Worm (Caenorhabditis elegans) whole organism, L3 larva: Measurements from ENCODE around the gene phf-30.

ENCODE experiments used
- R02D3.7 ChIP-seq: fragments of 150-350 bp; optimal IDR thresholded peaks from 2 replicates; lab custom pipeline; 2014; ENCODE audit warnings: missing biosample characterization, missing genetic modification characterization
- ZK546.5 ChIP-seq: sonication (generic microtip); optimal IDR thresholded peaks from 2 replicates; lab custom pipeline; 2017; ENCODE audit warnings: missing biosample characterization, missing genetic modification characterization
- aly-2 ChIP-seq: fragments of 150-350 bp; optimal IDR thresholded peaks from 2 replicates; lab custom pipeline; 2014; ENCODE audit warnings: missing biosample characterization, missing genetic modification characterization
- ceh-16 ChIP-seq: sonication (generic microtip); optimal IDR thresholded peaks from 2 replicates; lab custom pipeline; 2017; ENCODE audit warnings: missing biosample characterization, missing genetic modification characterization
- ceh-28 ChIP-seq: fragments of 150-350 bp; optimal IDR thresholded peaks from 2 replicates; lab custom pipeline; 2014; ENCODE audit warnings: missing biosample characterization, missing genetic modification reagents, missing genetic modification characterization
- ceh-82 ChIP-seq: fragments of 150-350 bp; optimal IDR thresholded peaks from 2 replicates; lab custom pipeline; 2014; ENCODE audit warnings: missing biosample characterization, missing genetic modification characterization
- ceh-9 ChIP-seq: sonication (generic microtip); optimal IDR thresholded peaks from 2 replicates; lab custom pipeline; 2018; ENCODE audit warnings: missing biosample characterization, missing genetic modification characterization
- egl-27 ChIP-seq: sonication (generic microtip); optimal IDR thresholded peaks from 4 replicates; lab custom pipeline; 2017; ENCODE audit warnings: missing biosample characterization, missing genetic modification reagents, missing genetic modification characterization
- egl-5 ChIP-seq: fragments of 150-350 bp; optimal IDR thresholded peaks from 2 replicates; lab custom pipeline; 2017; ENCODE audit warnings: missing biosample characterization, missing genetic modification reagents, missing genetic modification characterization, inconsistent platforms
- elt-1 ChIP-seq: fragments of 150-350 bp; optimal IDR thresholded peaks from 2 replicates; lab custom pipeline; 2014; ENCODE audit warnings: missing biosample characterization, missing genetic modification characterization
- fkh-10 ChIP-seq: sonication (generic microtip); optimal IDR thresholded peaks from 2 replicates; lab custom pipeline; 2017; ENCODE audit warnings: missing biosample characterization, missing genetic modification reagents, missing genetic modification characterization
- fkh-2 ChIP-seq: fragments of 150-350 bp; optimal IDR thresholded peaks from 2 replicates; lab custom pipeline; 2014; ENCODE audit warnings: missing biosample characterization, missing genetic modification reagents, missing genetic modification characterization
- fos-1 ChIP-seq: fragments of 150-350 bp; optimal IDR thresholded peaks from 2 replicates; lab custom pipeline; 2014; ENCODE audit warnings: missing biosample characterization, missing genetic modification characterization
- lin-15B ChIP-seq: fragments of 150-350 bp; optimal IDR thresholded peaks from 2 replicates; lab custom pipeline; 2014; ENCODE audit warnings: missing biosample characterization, missing genetic modification characterization
- lin-39 ChIP-seq: fragments of 150-350 bp; optimal IDR thresholded peaks from 2 replicates; lab custom pipeline; 2018; ENCODE audit warnings: missing biosample characterization, missing genetic modification reagents, missing genetic modification characterization
- lsy-12 ChIP-seq: sonication (generic microtip); optimal IDR thresholded peaks from 2 replicates; lab custom pipeline; 2016; ENCODE audit warnings: mild to moderate bottlenecking, missing genetic modification characterization, missing compliant biosample characterization
- mdl-1 ChIP-seq: fragments of 150-350 bp; optimal IDR thresholded peaks from 2 replicates; lab custom pipeline; 2014; ENCODE audit warnings: missing biosample characterization, missing genetic modification characterization
- mml-1 ChIP-seq: fragments of 150-350 bp; sonication (generic microtip); optimal IDR thresholded peaks from 3 replicates; lab custom pipeline; 2014; ENCODE audit warnings: missing biosample characterization, missing genetic modification characterization
- nfya-1 ChIP-seq: sonication (generic microtip); optimal IDR thresholded peaks from 2 replicates; lab custom pipeline; 2017; ENCODE audit warnings: missing genetic modification characterization, mild to moderate bottlenecking, missing compliant biosample characterization, antibody characterized with exemption, moderate library complexity; ENCODE audit not compliant: insufficient read depth
- nhr-11 ChIP-seq: fragments of 150-350 bp; optimal IDR thresholded peaks from 2 replicates; lab custom pipeline; 2014; ENCODE audit warnings: missing biosample characterization, missing genetic modification characterization
- nhr-12 ChIP-seq: fragments of 150-350 bp; optimal IDR thresholded peaks from 2 replicates; lab custom pipeline; 2014; ENCODE audit warnings: missing biosample characterization, missing genetic modification characterization
- nhr-237 ChIP-seq: fragments of 150-350 bp; optimal IDR thresholded peaks from 2 replicates; lab custom pipeline; 2014; ENCODE audit warnings: missing biosample characterization, missing genetic modification characterization
- nhr-25 ChIP-seq: sonication (generic microtip); optimal IDR thresholded peaks from 2 replicates; lab custom pipeline; 2017; ENCODE audit warnings: missing biosample characterization, missing genetic modification characterization
- nhr-28 ChIP-seq: fragments of 150-350 bp; optimal IDR thresholded peaks from 2 replicates; lab custom pipeline; 2014; ENCODE audit warnings: missing biosample characterization, missing genetic modification characterization
- nhr-67 ChIP-seq: fragments of 150-350 bp; optimal IDR thresholded peaks from 2 replicates; lab custom pipeline; 2014; ENCODE audit warnings: missing biosample characterization, missing genetic modification characterization
- nhr-76 ChIP-seq: fragments of 150-350 bp; sonication (generic microtip); optimal IDR thresholded peaks from 5 replicates; lab custom pipeline; 2014; ENCODE audit warnings: missing biosample characterization, missing genetic modification characterization
- nhr-77 ChIP-seq: fragments of 150-350 bp; optimal IDR thresholded peaks from 2 replicates; lab custom pipeline; 2014; ENCODE audit warnings: missing biosample characterization, missing genetic modification characterization
- pha-4 ChIP-seq: fragments of 150-350 bp; optimal IDR thresholded peaks from 2 replicates; lab custom pipeline; 2014; ENCODE audit warnings: missing biosample characterization, missing genetic modification reagents, missing genetic modification characterization
- pqm-1 ChIP-seq: fragments of 150-350 bp; optimal IDR thresholded peaks from 2 replicates; lab custom pipeline; 2017; ENCODE audit warnings: missing biosample characterization, missing genetic modification characterization, inconsistent platforms
- sea-2 ChIP-seq: fragments of 150-350 bp; sonication (generic microtip); optimal IDR thresholded peaks from 4 replicates; lab custom pipeline; 2014; ENCODE audit warnings: missing biosample characterization, missing genetic modification reagents, missing genetic modification characterization
- skn-1 ChIP-seq: fragments of 150-350 bp; optimal IDR thresholded peaks from 2 replicates; lab custom pipeline; 2014; ENCODE audit warnings: missing biosample characterization, missing genetic modification characterization
- snpc-4 ChIP-seq: fragments of 150-350 bp; optimal IDR thresholded peaks from 2 replicates; lab custom pipeline; 2014; ENCODE audit warnings: missing biosample characterization, missing genetic modification characterization
- unc-62 ChIP-seq: fragments of 150-350 bp; sonication (generic microtip); optimal IDR thresholded peaks from 4 replicates; lab custom pipeline; 2014; ENCODE audit warnings: missing biosample characterization, missing genetic modification reagents, missing genetic modification characterization
- ztf-11 ChIP-seq: fragments of 150-350 bp; optimal IDR thresholded peaks from 2 replicates; lab custom pipeline; 2014; ENCODE audit warnings: missing biosample characterization, missing genetic modification characterization
- ztf-4 ChIP-seq: fragments of 150-350 bp; optimal IDR thresholded peaks from 2 replicates; lab custom pipeline; 2014; ENCODE audit warnings: missing biosample characterization, missing genetic modification characterization

phf-30 gene

DNA sequence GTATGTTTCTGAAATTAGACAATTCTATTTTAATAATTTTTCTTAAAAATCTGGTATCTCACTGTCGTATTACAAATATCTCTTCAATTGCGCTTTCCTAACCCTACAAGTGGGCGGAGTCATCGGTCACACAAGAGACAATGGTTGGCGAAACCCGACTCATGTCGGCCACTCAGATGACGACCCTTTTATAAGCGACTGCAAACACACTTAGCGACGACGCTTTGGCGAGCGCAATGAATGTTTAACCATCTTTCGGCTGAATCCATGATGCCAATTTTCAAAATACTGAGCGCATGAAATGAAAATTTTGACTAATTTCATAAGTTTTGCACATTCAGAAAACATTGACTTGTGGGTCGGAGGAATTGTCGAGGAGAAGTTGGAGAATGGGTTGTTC is 31.5 kb downstream of the phf-30 start (continued):
- TF ChIP-seq nhr-12 (tag; lab: Kevin White, UChicago) (no peak), aly-2 (tag; lab: Kevin White, UChicago) (peak; percentile 89), ceh-9 (tag; lab: Kevin White, UChicago) (peak; percentile 71), nhr-237 (tag; lab: Kevin White, UChicago) (no peak)

DNA sequence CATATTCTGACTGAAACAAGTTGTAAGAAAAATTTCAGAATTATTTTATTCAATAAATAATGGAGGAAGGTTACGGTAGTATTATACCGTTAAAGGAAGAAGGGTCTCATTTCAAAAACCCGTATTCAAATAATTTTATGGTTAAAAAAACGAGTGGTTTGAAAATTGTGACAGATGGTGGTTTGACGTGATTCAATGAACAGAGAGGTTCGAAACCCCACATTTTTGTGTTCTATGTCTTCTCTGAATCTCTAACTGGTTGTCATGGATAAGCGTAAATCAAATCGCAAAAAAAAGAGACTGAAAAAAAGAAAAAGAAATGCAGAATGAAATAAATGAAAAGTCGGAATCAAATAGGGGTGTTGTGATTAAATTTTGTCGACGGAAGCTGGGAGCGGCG is 38.5 kb downstream of the phf-30 start, which contains the start of gene ZK994.6:
Gene ZK994.6 (minus strand): TSS at position 101 of the 400 bp plus-strand sequence.
- TF ChIP-seq egl-5 (tag; lab: Kevin White, UChicago) (no peak), mml-1 (tag; lab: Kevin White, UChicago) (no peak), nhr-237 (tag; lab: Kevin White, UChicago) (no peak), aly-2 (tag; lab: Kevin White, UChicago) (no peak), nhr-11 (no peak), nhr-67 (tag; lab: Kevin White, UChicago) (no peak), lin-39 (tag; lab: Kevin White, UChicago) (no peak), ztf-11 (tag; lab: Kevin White, UChicago) (no peak), ZK546.5 (tag; lab: Kevin White, UChicago) (no peak), ceh-82 (tag; lab: Kevin White, UChicago) (no peak), egl-27 (tag; lab: Kevin White, UChicago) (no peak), elt-1 (tag; lab: Kevin White, UChicago) (no peak), ceh-16 (tag; lab: Kevin White, UChicago) (no peak), lin-15B (tag; lab: Kevin White, UChicago) (no peak), lsy-12 (no peak)

DNA sequence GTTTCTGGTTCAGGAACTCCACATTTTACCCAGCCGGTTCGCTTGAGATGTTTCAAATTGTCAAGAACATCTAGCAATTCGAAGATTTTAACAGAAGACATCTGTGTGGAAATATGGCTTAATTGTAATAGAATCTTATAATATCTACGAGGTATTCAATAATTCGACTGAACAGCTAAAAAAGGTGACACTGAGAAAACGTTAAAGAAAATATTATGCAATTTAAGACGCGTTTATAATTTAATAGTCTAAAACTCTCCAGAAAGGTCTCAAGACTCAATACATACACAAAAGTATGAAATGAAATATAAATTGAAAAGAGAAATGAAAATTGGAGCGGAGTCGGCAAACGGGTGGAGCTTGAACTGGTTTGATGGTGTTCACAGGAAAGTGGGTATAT is 44.5 kb downstream of the phf-30 start, which contains the start of gene F45F2.9:
Gene F45F2.9 (minus strand): TSS at position 101 of the 400 bp plus-strand sequence.
- TF ChIP-seq fkh-2 (tag; lab: Kevin White, UChicago) = no peak
- no peak for TF ChIP-seq nhr-25
- no peak for TF ChIP-seq nhr-77 (tag; lab: Kevin White, UChicago)
- no peak for TF ChIP-seq ztf-11 (tag; lab: Kevin White, UChicago)
- no peak for TF ChIP-seq pqm-1
- TF ChIP-seq nhr-76 (tag; lab: Kevin White, UChicago) = no peak
- TF ChIP-seq nfya-1 (tag; lab: Kevin White, UChicago) = no peak
- TF ChIP-seq nhr-11 = no peak
- TF ChIP-seq unc-62 (GFP tag; lab: Kevin White, UChicago) = no peak
- no peak for TF ChIP-seq ceh-9 (tag; lab: Kevin White, UChicago)
- TF ChIP-seq nhr-67 (tag; lab: Kevin White, UChicago) = no peak
- no peak for TF ChIP-seq mdl-1 (tag; lab: Kevin White, UChicago)
- no peak for TF ChIP-seq fos-1 (tag; lab: Kevin White, UChicago)
- TF ChIP-seq pha-4 (tag; lab: Kevin White, UChicago) = no peak
- TF ChIP-seq ceh-28 = no peak
- no peak for TF ChIP-seq snpc-4
- no peak for TF ChIP-seq nhr-237 (tag; lab: Kevin White, UChicago)
- no peak for TF ChIP-seq mml-1 (tag; lab: Kevin White, UChicago)

DNA sequence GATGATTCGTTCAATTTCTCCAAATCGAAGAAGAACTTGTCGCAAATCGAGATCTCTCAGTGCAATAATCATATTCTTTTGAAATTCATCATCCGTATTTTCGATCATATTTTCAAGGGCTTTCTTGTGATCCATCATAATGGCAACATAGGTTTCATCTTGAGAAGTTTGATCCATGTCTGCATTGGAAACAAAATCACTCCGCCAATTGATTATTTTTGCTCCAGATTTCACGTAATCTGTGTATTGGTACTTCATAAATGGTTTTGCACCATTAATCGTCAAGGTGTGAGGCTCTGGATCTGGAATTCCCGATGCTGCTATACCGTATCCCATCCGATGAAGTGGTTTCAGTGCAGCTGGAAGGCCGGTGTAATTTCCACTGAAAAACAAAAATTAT is 47.6 kb downstream of the phf-30 start:
- no peak for TF ChIP-seq ztf-4 (tag; lab: Kevin White, UChicago)
- TF ChIP-seq fkh-2 (tag; lab: Kevin White, UChicago) = no peak
- no peak for TF ChIP-seq mml-1 (tag; lab: Kevin White, UChicago)
- TF ChIP-seq sea-2 (GFP tag; lab: Kevin White, UChicago) = no peak
- TF ChIP-seq fkh-10 (GFP tag; lab: Kevin White, UChicago) = no peak

DNA sequence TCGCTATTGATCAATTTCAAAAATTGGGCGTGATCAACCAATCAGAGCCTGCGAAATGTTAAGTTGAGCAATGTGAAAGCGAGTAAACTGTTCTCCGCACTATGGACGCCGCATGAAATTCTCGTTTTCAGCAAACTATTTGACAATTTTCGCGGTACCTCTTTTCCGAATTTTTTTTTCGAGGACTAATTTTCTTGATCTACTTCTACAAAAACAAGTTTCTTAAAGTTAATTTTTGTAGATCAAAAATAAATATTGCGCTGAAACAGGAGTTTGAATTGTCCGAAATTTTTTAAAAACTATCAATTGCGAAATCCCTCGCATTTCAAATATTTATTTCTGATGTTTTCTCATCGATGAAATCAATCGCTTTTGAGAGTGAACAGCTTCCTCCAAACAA is 48.9 kb downstream of the phf-30 start:
- TF ChIP-seq skn-1 (tag; lab: Kevin White, UChicago) = no peak
- no peak for TF ChIP-seq nhr-25
- no peak for TF ChIP-seq ztf-4 (tag; lab: Kevin White, UChicago)
- TF ChIP-seq nfya-1 (tag; lab: Kevin White, UChicago) = no peak
- TF ChIP-seq nhr-28 (tag; lab: Kevin White, UChicago) = no peak
- TF ChIP-seq ZK546.5 (tag; lab: Kevin White, UChicago) = no peak
- TF ChIP-seq R02D3.7 (tag; lab: Kevin White, UChicago) = no peak
